Worm (Caenorhabditis elegans) whole organism, L4/young adult: ENCODE results near the gene nyn-3.

ENCODE experiments used
- W03F9.2 ChIP-seq: fragments of 150-350 bp; optimal IDR thresholded peaks from 2 replicates; lab custom pipeline; 2014; ENCODE audit warnings: missing biosample characterization, missing genetic modification characterization
- dao-5 ChIP-seq: sonication (generic microtip); optimal IDR thresholded peaks from 2 replicates; lab custom pipeline; 2016; ENCODE audit warnings: missing genotype, missing genetic modification characterization, moderate library complexity, missing compliant biosample characterization
- him-1 ChIP-seq: sonication (generic microtip); optimal IDR thresholded peaks from 2 replicates; lab custom pipeline; 2016; ENCODE audit warnings: missing genotype, missing genetic modification reagents, missing genetic modification characterization, missing compliant biosample characterization

DNA sequence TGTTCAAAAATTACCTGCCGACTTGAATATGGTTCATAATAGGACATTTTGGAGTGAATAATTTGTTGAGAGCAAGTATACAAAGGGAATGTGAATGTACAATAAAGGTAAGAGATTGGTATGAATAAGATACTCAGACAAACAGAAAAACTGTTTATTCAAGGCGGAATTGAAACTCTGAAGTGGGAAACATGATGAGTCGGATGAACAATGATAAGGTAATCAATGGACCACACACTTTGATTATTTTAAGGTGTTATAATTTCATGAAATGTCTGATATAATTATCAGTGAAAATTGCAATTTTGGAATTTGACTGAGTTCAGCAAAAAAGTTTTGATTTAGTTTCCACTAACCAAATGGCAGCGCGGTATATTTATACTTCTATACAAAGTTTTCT is 47.1 kb upstream of the nyn-3 start:
- TF ChIP-seq W03F9.2 (tag; lab: Kevin White, UChicago) (no peak), dao-5 (tag; lab: Kevin White, UChicago) (no peak), him-1 (tag; lab: Kevin White, UChicago) (no peak)
